Fruit fly (Drosophila melanogaster) whole organism: Measurements from ENCODE around the gene CG10576.

Experiments
- CG8478 ChIP-seq: fragments of >200 bp; optimal IDR thresholded peaks from 2 replicates; lab custom pipeline; 2018; ENCODE audit warnings: inconsistent platforms
- Dll ChIP-seq: fragments of >200 bp; optimal IDR thresholded peaks from 2 replicates; lab custom pipeline; 2017
- EcR ChIP-seq, 2 experiments: fragments of >200 bp; optimal IDR thresholded peaks; 2 replicates each; lab custom pipeline; 2017; ENCODE audit warnings: missing biosample characterization in 2 of 2, missing genetic modification characterization in 2 of 2, missing genetic modification reagents in 2 of 2
- pan ChIP-seq: fragments of >200 bp; optimal IDR thresholded peaks from 2 replicates; lab custom pipeline; 2017
- psq ChIP-seq: fragments of >200 bp; optimal IDR thresholded peaks from 2 replicates; lab custom pipeline; 2017
- usp ChIP-seq: fragments of >200 bp; optimal IDR thresholded peaks from 2 replicates; lab custom pipeline; 2017; ENCODE audit warnings: missing biosample characterization, missing genetic modification characterization, mixed read lengths

Gene CG10576

DNA sequence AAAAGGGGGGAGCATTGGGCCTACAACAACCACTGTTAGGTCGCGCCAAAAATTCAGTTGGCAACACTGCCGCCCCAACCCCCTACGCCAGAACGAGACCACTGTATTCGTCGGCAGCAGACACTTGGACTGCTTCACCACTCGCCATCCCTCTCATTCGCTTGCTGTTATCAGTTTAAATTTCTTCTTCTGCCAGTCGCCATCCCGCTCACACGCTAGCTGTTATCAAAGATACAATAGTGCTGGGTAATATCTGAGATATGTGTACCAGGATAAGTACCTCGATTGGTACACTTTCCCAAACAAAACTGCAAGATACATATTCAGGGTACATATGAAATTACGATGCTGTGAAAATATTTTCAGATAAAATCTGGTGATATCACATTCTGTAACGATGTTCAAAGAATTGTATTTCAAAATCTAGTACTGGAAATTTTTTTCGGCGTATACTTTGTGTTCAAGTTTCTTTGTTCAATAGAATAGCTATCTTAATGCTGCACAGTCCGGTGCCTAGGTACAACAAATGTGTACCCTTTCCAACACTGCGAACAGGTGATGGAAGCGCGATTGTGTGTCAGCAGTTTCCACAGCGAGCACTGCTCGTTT is 5.4 kb upstream of the CG10576 start:
- TF ChIP-seq CG8478 (lab: Kevin White, UChicago) (peak; percentile 97), pan (lab: Kevin White, UChicago) (no peak)

DNA sequence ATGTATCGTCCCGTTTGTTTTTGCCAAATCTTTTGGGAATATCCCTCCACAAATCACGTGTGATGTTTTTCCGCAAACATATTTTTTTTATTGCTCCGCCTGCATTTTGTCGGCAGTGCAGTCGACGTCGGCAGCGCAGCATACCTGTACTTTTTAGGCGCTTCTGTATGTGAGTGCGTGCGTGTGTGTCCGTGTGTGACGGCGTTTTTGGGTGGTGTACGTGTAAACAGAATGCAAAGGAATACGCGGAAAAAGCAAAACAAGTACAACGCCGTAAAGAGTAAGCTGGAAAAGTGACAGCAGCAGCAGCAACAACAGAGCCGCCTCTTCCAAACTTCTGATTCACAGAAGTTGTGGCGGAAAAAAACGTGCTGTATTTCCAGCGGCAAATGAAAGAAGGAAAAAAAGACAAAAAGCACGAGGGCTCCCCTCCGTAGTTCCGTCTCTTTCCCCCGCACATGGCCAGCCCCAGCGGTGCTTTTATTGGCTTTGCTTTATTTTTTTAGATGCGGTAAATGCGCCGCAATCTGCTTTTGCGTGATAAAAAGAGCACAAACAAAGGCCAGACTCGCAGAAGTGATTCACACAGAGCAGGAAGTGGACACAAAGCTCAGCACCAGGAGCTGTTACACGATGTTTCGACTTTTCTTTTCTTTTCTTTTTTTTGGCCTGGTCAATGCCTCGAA is 4.8 kb upstream of the CG10576 start:
- TF ChIP-seq pan (lab: Kevin White, UChicago) (no peak), psq (lab: Kevin White, UChicago) (peak; percentile 25), CG8478 (lab: Kevin White, UChicago) (no peak), EcR (GFP tag; optimal IDR thresholded peaks at IDR 0.05; lab: Kevin White, UChicago) (no peak), Dll (lab: Kevin White, UChicago) (no peak), usp (GFP tag; lab: Kevin White, UChicago) (no peak)

DNA sequence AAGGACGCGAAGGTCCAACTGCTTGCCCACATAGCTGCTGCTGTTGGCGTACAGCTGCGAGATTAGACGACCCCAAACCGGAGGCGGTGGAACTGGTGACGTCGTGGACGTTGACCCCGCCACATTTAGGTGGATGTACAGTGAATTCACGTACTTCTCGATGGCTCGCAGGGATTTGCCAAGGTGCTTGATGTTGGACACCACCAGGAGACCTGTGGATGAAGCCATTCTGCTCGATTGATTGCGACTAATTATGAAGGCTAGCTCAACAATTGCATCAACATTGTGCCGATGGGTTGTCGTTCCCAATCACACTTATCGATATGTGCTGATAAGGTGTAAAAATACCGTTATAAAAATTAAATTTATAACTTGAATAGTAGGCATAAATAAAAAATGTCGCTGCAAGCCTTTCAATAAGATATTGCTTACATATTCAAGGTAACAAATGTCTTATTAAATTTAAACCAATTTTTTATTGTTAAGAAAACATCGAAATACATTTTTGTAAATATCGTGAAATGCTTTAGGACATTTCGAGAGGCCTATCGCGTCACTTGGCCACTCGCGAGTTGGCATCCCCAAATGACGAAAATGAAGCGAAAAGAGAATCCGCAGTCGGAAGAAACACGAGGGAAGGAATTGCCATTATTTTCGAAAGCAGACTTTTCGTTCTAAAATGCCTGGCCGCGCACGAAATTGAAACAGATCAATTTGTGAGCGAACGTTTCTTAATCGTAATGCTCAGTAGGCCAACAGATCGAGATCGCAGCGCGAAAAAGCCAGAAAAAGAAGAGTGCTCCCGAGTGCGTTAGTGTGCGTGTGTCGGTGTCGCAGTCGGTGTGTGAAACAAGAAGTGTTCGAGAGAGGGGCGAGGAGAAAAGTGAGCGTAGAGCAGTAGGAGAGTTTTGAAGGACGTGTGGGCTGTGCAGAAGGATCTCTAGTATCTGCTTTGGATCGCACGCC is 3.3 kb upstream of the CG10576 start, which contains the start of the genes Ppat-Dpck and scny:
Gene Ppat-Dpck (minus strand): TSS at position 263 of the 966 bp plus-strand sequence.
Gene scny (plus strand): TSS at position 471 of the 966 bp plus-strand sequence.
- TF ChIP-seq usp (GFP tag; lab: Kevin White, UChicago) = no peak
- TF ChIP-seq Dll (lab: Kevin White, UChicago) = no peak
- no peak for TF ChIP-seq CG8478 (lab: Kevin White, UChicago)

DNA sequence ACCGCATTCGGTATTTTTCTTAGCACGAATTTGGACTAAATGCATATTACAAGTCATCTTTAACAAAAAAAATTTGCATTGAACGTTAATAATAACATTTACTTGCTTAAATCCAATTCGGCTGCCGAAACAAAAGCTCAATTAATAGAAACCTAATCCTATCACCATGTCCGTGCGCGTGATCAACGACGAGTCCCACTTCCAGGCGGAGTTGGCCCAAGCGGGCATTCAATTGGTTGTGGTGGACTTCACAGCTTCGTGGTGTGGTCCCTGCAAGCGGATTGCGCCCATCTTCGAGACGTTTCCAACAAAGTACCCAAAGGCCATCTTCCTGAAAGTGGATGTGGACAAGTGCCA is 320 bp upstream of the CG10576 start, which contains the start of gene Txl:
Gene Txl (plus strand): TSS at position 3 of the 357 bp plus-strand sequence.
- no peak for TF ChIP-seq psq (lab: Kevin White, UChicago)
- no peak for TF ChIP-seq pan (lab: Kevin White, UChicago)
- no peak for TF ChIP-seq Dll (lab: Kevin White, UChicago)
- TF ChIP-seq CG8478 (lab: Kevin White, UChicago) = no peak
- no peak for TF ChIP-seq usp (GFP tag; lab: Kevin White, UChicago)
- no peak for TF ChIP-seq EcR (GFP tag; optimal IDR thresholded peaks at IDR 0.05; lab: Kevin White, UChicago)

DNA sequence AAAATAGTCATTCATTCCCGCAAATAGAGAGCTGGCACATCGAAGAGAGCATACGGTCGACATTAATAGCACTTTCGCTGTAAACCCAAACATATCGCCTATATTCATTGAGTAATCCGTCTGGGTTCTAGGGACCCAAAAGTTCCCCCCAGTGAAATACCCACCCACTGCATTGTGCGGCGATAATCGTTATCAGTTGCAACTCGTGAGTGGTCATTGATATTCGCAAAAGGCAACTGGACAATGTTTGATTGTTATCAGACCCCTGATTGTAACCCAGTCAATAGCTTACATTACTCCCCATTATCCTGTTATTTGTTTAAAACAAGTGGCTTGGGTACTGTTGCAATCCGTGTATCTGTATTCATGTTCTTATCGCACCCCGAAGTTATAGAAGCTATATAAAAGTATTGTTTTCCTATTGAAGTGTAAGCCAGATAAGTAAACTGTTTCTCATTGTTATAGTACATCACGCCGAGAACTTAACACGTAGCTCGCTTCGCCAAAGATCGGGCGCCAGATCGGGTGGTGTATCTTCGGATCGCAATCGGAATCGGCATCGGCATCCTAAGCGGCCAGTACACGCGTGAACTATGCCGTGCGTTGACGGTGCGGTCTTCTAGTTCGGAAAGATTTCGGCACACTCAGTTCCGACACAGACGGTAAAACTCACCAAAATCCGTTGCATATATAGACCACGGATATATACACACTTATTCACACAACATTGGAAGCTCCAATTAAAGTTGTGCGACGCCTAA is 11.7 kb downstream of the CG10576 start:
- TF ChIP-seq psq (lab: Kevin White, UChicago) (no peak), EcR (GFP tag; optimal IDR thresholded peaks at IDR 0.05; lab: Kevin White, UChicago) (no peak), CG8478 (lab: Kevin White, UChicago) (no peak), pan (lab: Kevin White, UChicago) (no peak), usp (GFP tag; lab: Kevin White, UChicago) (no peak), Dll (lab: Kevin White, UChicago) (no peak)

DNA sequence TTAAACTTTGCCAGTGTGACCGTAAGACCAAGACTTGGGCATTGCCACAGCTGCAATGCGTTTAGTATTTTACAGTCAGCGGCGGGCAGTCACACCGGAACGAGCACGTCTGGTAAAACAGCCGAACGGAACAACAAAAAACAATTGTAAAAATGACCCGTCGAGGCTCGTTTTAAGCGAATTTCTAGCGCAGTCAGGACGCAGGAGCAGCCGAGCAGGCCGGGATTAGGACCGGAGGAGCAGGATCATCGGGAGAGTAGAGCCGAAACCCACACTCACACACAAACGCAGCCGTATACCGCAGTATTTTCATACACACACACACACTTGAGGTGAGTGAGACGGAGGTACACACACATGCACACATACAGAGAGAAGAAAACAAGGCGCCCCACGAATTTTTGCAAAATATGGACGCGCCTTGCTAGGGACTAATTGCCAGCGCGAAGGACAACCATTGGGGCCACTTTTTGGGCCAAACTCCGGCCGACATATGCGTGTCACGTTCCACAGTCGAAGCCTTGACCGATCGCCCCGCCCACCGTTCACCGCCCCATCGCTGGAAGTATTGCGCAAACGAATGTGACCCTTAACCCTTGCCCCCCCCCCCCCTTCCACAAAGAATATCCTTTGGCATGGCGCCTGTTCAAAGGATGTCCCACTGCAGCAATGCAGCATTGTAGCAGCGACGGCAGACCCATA is 12.4 kb downstream of the CG10576 start, which contains the start of gene Usp47:
Gene Usp47 (plus strand): TSS at position 71 of the 702 bp plus-strand sequence.
- no peak for TF ChIP-seq CG8478 (lab: Kevin White, UChicago)
- no peak for TF ChIP-seq pan (lab: Kevin White, UChicago)
- no peak for TF ChIP-seq psq (lab: Kevin White, UChicago)
- no peak for TF ChIP-seq Dll (lab: Kevin White, UChicago)
- TF ChIP-seq EcR (GFP tag; optimal IDR thresholded peaks at IDR 0.05; lab: Kevin White, UChicago) = no peak
- no peak for TF ChIP-seq usp (GFP tag; lab: Kevin White, UChicago)

DNA sequence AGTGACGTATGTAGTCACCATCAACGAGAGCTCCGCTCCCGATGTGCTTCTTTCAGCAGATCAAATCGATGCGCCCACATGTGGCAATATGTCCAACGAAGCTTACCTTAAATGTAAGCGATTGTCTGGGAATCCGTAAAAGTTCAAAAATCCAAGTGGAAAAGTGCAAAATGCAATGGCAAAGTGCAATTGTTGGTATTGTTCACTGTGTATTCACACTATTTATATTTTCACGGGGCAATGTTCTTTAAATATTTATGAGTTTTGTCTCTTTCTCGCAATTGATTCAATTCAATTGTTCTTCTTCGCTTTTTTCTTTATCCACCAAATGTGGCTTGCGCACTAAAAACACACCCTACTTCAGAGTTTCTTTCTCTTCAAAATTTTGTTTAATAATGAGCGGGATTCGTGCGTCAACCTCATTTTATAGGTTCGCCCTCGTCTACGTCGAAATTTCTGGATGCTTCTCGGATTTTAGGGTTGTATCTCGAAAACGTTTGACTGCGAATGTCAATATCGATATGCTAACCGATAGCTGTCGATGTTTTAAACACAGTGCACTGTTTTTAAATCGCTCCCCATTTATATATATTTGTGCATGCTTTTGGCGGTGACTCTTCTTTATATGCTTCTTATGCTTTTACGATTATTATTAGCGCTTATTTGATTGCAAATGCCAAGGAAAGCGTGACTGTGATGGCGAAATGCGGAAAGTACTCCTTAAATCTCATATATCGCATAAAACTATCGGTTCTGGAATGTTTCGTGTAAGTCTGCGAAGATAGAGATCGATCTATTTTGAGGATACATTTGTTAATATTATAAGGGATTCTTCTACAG is 13.5 kb downstream of the CG10576 start, which contains the start of gene DnaJ-1:
Gene DnaJ-1 (minus strand): TSS at position 450 of the 840 bp plus-strand sequence.
- no peak for TF ChIP-seq pan (lab: Kevin White, UChicago)
- TF ChIP-seq Dll (lab: Kevin White, UChicago) = no peak
- no peak for TF ChIP-seq psq (lab: Kevin White, UChicago)
- no peak for TF ChIP-seq CG8478 (lab: Kevin White, UChicago)
- TF ChIP-seq EcR (GFP tag; optimal IDR thresholded peaks at IDR 0.05; lab: Kevin White, UChicago) = no peak
- no peak for TF ChIP-seq usp (GFP tag; lab: Kevin White, UChicago)

DNA sequence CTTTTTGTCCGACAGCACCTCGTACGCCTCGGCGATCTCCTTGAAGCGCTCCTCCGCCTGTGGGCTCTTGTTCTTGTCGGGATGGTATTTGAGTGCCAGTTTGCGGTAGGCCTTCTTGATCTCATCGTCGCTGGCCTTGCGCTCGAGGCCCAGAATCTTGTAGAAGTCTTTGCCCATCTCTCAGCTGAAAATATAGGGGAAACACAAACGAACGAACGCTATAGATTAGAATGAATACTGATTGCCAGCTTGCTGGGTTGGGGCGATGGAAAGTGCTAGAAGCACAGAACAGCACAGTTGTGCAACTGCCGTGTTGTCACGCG is 14.1 kb downstream of the CG10576 start:
- TF ChIP-seq psq (lab: Kevin White, UChicago) (no peak), usp (GFP tag; lab: Kevin White, UChicago) (no peak), pan (lab: Kevin White, UChicago) (no peak), CG8478 (lab: Kevin White, UChicago) (no peak), Dll (lab: Kevin White, UChicago) (no peak), EcR (GFP tag; optimal IDR thresholded peaks at IDR 0.05; lab: Kevin White, UChicago) (no peak)
